Worm (Caenorhabditis elegans) whole organism, late embryonic: Measurements from ENCODE around the gene cha-1.

ENCODE experiments used
- C38D4.7 ChIP-seq: fragments of 200-800 bp; sonication (Bioruptor generic); optimal IDR thresholded peaks from 2 replicates; lab custom pipeline; 2018; ENCODE audit warnings: mild to moderate bottlenecking, missing genetic modification characterization, moderate library complexity, missing compliant biosample characterization
- K02D7.2 ChIP-seq: sonication (generic microtip); optimal IDR thresholded peaks from 2 replicates; lab custom pipeline; 2017; ENCODE audit warnings: mild to moderate bottlenecking, missing genetic modification characterization, missing compliant biosample characterization
- ahr-1 ChIP-seq: sonication (generic microtip); optimal IDR thresholded peaks from 2 replicates; lab custom pipeline; 2016; ENCODE audit warnings: missing genetic modification characterization, missing compliant biosample characterization
- ceh-14 ChIP-seq: sonication (generic microtip); optimal IDR thresholded peaks from 2 replicates; lab custom pipeline; 2016; ENCODE audit warnings: missing genotype, missing genetic modification characterization, missing compliant biosample characterization
- ceh-18 ChIP-seq: sonication (generic microtip); optimal IDR thresholded peaks from 2 replicates; lab custom pipeline; 2016; ENCODE audit warnings: missing genetic modification characterization, missing compliant biosample characterization
- ceh-19 ChIP-seq: fragments of 200-800 bp; sonication (Bioruptor generic); optimal IDR thresholded peaks from 2 replicates; lab custom pipeline; 2018; ENCODE audit warnings: mild to moderate bottlenecking, missing genetic modification characterization, missing compliant biosample characterization
- ceh-22 ChIP-seq: sonication (generic microtip); optimal IDR thresholded peaks from 2 replicates; lab custom pipeline; 2017; ENCODE audit warnings: missing biosample characterization, missing genetic modification characterization
- ceh-34 ChIP-seq: sonication (generic microtip); optimal IDR thresholded peaks from 2 replicates; lab custom pipeline; 2016; ENCODE audit warnings: mild to moderate bottlenecking, missing genetic modification characterization, missing compliant biosample characterization
- ceh-45 ChIP-seq: fragments of 200-800 bp; sonication (Bioruptor generic); IDR thresholded peaks from 2 replicates; pipeline ENCODE4 v1.3.6; 2022; ENCODE audit warnings: missing genetic modification reagents, missing genetic modification characterization, missing compliant biosample characterization
- ceh-48 ChIP-seq: sonication (generic microtip); optimal IDR thresholded peaks from 2 replicates; lab custom pipeline; 2016; ENCODE audit warnings: missing genetic modification characterization, inconsistent platforms, missing compliant biosample characterization
- ceh-9 ChIP-seq: sonication (generic microtip); optimal IDR thresholded peaks from 2 replicates; lab custom pipeline; 2016; ENCODE audit warnings: mild to moderate bottlenecking, missing genetic modification characterization, inconsistent platforms, missing compliant biosample characterization
- dmd-4 ChIP-seq: sonication (generic microtip); optimal IDR thresholded peaks from 2 replicates; lab custom pipeline; 2016; ENCODE audit warnings: borderline replicate concordance, missing genetic modification characterization, missing compliant biosample characterization
- elt-2 ChIP-seq: sonication (generic microtip); optimal IDR thresholded peaks from 2 replicates; lab custom pipeline; 2016; ENCODE audit warnings: missing genetic modification reagents, missing genetic modification characterization, missing compliant biosample characterization
- elt-4 ChIP-seq: sonication (generic microtip); optimal IDR thresholded peaks from 2 replicates; lab custom pipeline; 2016; ENCODE audit warnings: missing genetic modification characterization, missing compliant biosample characterization
- ets-4 ChIP-seq: sonication (generic microtip); optimal IDR thresholded peaks from 2 replicates; lab custom pipeline; 2016; ENCODE audit warnings: missing genetic modification characterization, missing compliant biosample characterization
- fax-1 ChIP-seq: sonication (generic microtip); optimal IDR thresholded peaks from 2 replicates; lab custom pipeline; 2016; ENCODE audit warnings: missing genotype, missing genetic modification characterization, missing compliant biosample characterization
- fkh-10 ChIP-seq: fragments of 150-350 bp; optimal IDR thresholded peaks from 2 replicates; lab custom pipeline; 2014; ENCODE audit warnings: missing biosample characterization, missing genetic modification reagents, missing genetic modification characterization
- fkh-6 ChIP-seq: sonication (generic microtip); optimal IDR thresholded peaks from 2 replicates; lab custom pipeline; 2016; ENCODE audit warnings: missing genetic modification characterization, missing compliant biosample characterization
- gmeb-2 ChIP-seq: sonication (generic microtip); optimal IDR thresholded peaks from 2 replicates; lab custom pipeline; 2016; ENCODE audit warnings: missing genetic modification characterization, inconsistent platforms, missing compliant biosample characterization
- hlh-13 ChIP-seq: fragments of 200-800 bp; sonication (Bioruptor generic); optimal IDR thresholded peaks from 2 replicates; lab custom pipeline; 2018; ENCODE audit warnings: mild to moderate bottlenecking, missing genetic modification characterization, missing compliant biosample characterization
- hlh-15 ChIP-seq: sonication (generic microtip); optimal IDR thresholded peaks from 2 replicates; lab custom pipeline; 2016; ENCODE audit warnings: missing genetic modification characterization, missing compliant biosample characterization
- hlh-30 ChIP-seq: sonication (generic microtip); optimal IDR thresholded peaks from 2 replicates; lab custom pipeline; 2017; ENCODE audit warnings: antibody characterized with exemption, missing genetic modification characterization, missing compliant biosample characterization; ENCODE audit not compliant: insufficient read depth
- lim-6 ChIP-seq: sonication (generic microtip); optimal IDR thresholded peaks from 2 replicates; lab custom pipeline; 2016; ENCODE audit warnings: missing genetic modification characterization, missing compliant biosample characterization
- madf-2 ChIP-seq: sonication (generic microtip); optimal IDR thresholded peaks from 2 replicates; lab custom pipeline; 2017; ENCODE audit warnings: missing genetic modification characterization, missing compliant biosample characterization
- npax-4 ChIP-seq: sonication (generic microtip); optimal IDR thresholded peaks from 2 replicates; lab custom pipeline; 2016; ENCODE audit warnings: missing genetic modification characterization, missing compliant biosample characterization
- pag-3 ChIP-seq: sonication (generic microtip); optimal IDR thresholded peaks from 2 replicates; lab custom pipeline; 2016; ENCODE audit warnings: missing compliant biosample characterization, missing genetic modification characterization, borderline replicate concordance
- pat-9 ChIP-seq: fragments of 200-800 bp; sonication (Bioruptor generic); optimal IDR thresholded peaks from 2 replicates; lab custom pipeline; 2018; ENCODE audit warnings: mild to moderate bottlenecking, missing genetic modification characterization, moderate library complexity, missing compliant biosample characterization
- pax-1 ChIP-seq: fragments of 150-350 bp; optimal IDR thresholded peaks from 2 replicates; lab custom pipeline; 2014; ENCODE audit warnings: missing biosample characterization, missing genetic modification characterization
- pha-2 ChIP-seq: sonication (generic microtip); optimal IDR thresholded peaks from 2 replicates; lab custom pipeline; 2017; ENCODE audit warnings: mild to moderate bottlenecking, missing genetic modification characterization, missing compliant biosample characterization
- pqm-1 ChIP-seq: sonication (generic microtip); optimal IDR thresholded peaks from 2 replicates; lab custom pipeline; 2016; ENCODE audit warnings: missing genetic modification characterization, missing compliant biosample characterization
- ref-2 ChIP-seq: sonication (generic microtip); optimal IDR thresholded peaks from 2 replicates; lab custom pipeline; 2016; ENCODE audit warnings: missing genetic modification characterization, missing compliant biosample characterization
- sdc-2 ChIP-seq: sonication (generic microtip); optimal IDR thresholded peaks from 2 replicates; lab custom pipeline; 2016; ENCODE audit warnings: missing genotype, missing genetic modification characterization, missing compliant biosample characterization
- sox-2 ChIP-seq: fragments of 200-800 bp; sonication (Bioruptor generic); IDR thresholded peaks from 2 replicates; pipeline ENCODE4 v1.3.6; 2022; ENCODE audit warnings: missing genetic modification reagents, missing genetic modification characterization, missing compliant biosample characterization
- syd-9 ChIP-seq: sonication (generic microtip); optimal IDR thresholded peaks from 2 replicates; lab custom pipeline; 2016; ENCODE audit warnings: mild to moderate bottlenecking, missing genetic modification characterization, moderate library complexity, missing compliant biosample characterization
- tbx-2 ChIP-seq: sonication (generic microtip); optimal IDR thresholded peaks from 2 replicates; lab custom pipeline; 2016; ENCODE audit warnings: missing genetic modification characterization, missing compliant biosample characterization
- ttx-3 ChIP-seq: sonication (generic microtip); optimal IDR thresholded peaks from 2 replicates; lab custom pipeline; 2016; ENCODE audit warnings: missing genetic modification reagents, missing genetic modification characterization, missing compliant biosample characterization
- unc-3 ChIP-seq, 2 experiments: fragments of 200-800 bp in 1 of 2; sonication (Bioruptor generic) in 1 of 2; sonication (generic microtip) in 1 of 2; conservative IDR thresholded peaks in 1 of 2; optimal IDR thresholded peaks in 1 of 2; 2 replicates each; pipeline versions ENCODE4 v1.3.6 to Lab custom; 2016 to 2022; ENCODE audit warnings: missing compliant biosample characterization in 2 of 2, missing genetic modification characterization in 2 of 2, missing genetic modification reagents in 1 of 2
- unc-42 ChIP-seq: sonication (generic microtip); optimal IDR thresholded peaks from 2 replicates; lab custom pipeline; 2016; ENCODE audit warnings: missing genotype, missing genetic modification characterization, missing compliant biosample characterization
- unc-86 ChIP-seq: sonication (generic microtip); optimal IDR thresholded peaks from 2 replicates; lab custom pipeline; 2016; ENCODE audit warnings: missing genetic modification characterization, missing compliant biosample characterization
- zip-5 ChIP-seq: sonication (generic microtip); optimal IDR thresholded peaks from 2 replicates; lab custom pipeline; 2016; ENCODE audit warnings: missing genetic modification characterization, missing compliant biosample characterization

The cha-1 gene

DNA sequence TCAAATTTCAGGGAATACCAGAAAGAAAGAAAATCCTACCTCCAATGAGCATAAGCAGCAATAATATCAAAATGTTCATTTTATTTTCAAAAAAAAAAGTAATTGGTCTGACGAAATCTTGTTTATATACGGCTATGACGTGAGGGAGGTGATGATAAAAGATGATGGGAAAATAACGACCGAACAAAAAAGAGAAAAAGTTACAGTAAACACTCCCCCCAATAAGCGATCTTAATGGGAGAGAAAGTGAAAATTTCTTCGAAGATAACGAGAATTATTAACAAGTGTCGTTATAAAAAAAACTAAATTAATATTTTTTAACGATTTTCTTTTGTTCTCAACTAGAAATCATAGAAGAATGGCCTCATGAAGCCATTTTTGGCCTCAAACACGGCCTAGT lies 24.5 kb downstream of the cha-1 start, which contains the start of gene Y37E11B.7:
Gene Y37E11B.7, minus strand, starts transcription at position 207 of the 400 bp plus-strand sequence.
- no peak for TF ChIP-seq elt-4 (tag; lab: Kevin White, UChicago)
- TF ChIP-seq sdc-2, result no peak
- no peak for TF ChIP-seq ceh-9
- TF ChIP-seq fkh-6, result no peak
- no peak for TF ChIP-seq ref-2
- no peak for TF ChIP-seq ceh-22 (tag; lab: Kevin White, UChicago)
- TF ChIP-seq unc-42 (tag; lab: Kevin White, UChicago), result no peak
- TF ChIP-seq ahr-1 (tag; lab: Kevin White, UChicago), result no peak
- no peak for TF ChIP-seq fax-1 (tag; lab: Kevin White, UChicago)
- TF ChIP-seq ceh-34 (tag; lab: Kevin White, UChicago), result no peak
- TF ChIP-seq hlh-15, result no peak
- TF ChIP-seq K02D7.2 (tag; lab: Kevin White, UChicago), result no peak
- TF ChIP-seq hlh-13 (GFP tag; lab: Kevin White, UChicago), result no peak
- TF ChIP-seq pqm-1 (tag; lab: Kevin White, UChicago), result no peak
- no peak for TF ChIP-seq fkh-10 (GFP tag; lab: Kevin White, UChicago)
- no peak for TF ChIP-seq ceh-48 (tag; lab: Kevin White, UChicago)
- no peak for TF ChIP-seq ttx-3 (tag; lab: Kevin White, UChicago)
- no peak for TF ChIP-seq syd-9
- no peak for TF ChIP-seq ceh-19 (GFP tag; lab: Kevin White, UChicago)
- no peak for TF ChIP-seq ceh-14

- TF ChIP-seq ets-4 (no peak), unc-42 (tag; lab: Kevin White, UChicago) (peak; percentile 43), ceh-34 (tag; lab: Kevin White, UChicago) (no peak), tbx-2 (tag; lab: Kevin White, UChicago) (no peak)
Observed at ce11 chrIV:3599126-3599525, 25.4 kb downstream of the cha-1 start, which contains the start of gene Y37E11B.6. TSS of gene Y37E11B.6 (minus strand) at chrIV:3599306.

DNA sequence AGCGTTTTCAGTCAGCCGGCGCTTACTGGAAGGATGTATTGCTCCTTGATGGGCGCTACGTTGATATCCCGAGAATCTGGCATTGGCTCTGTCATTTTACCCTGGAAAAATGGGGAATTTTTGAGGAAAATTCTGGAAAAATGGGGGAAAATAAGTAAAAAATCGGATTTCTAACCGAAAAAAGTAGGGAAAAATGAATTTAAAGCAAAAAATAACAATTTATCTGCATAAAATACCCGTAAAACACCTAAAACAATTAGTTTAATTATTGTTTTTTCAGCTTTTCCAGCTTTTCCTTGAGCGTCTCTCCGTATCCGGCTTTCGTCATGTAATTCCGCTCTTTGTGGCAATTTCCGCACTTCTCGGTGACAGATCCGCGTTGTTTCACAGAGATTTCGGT lies 26.0 kb downstream of the cha-1 start, which contains the start of gene Y37E11B.5:
Gene Y37E11B.5, minus strand, starts transcription at position 101 of the 400 bp plus-strand sequence.
- TF ChIP-seq zip-5 (tag; lab: Kevin White, UChicago) (no peak), unc-86 (tag; lab: Kevin White, UChicago) (no peak), ceh-18 (no peak), pqm-1 (tag; lab: Kevin White, UChicago) (no peak), pax-1 (tag; lab: Kevin White, UChicago) (no peak), unc-3 (GFP tag; conservative IDR thresholded peaks at IDR 0.05; lab: Robert Waterston, UW) (no peak), unc-3 (tag; optimal IDR thresholded peaks at IDR 0.05; lab: Kevin White, UChicago) (no peak), pat-9 (tag; lab: Kevin White, UChicago) (no peak), ets-4 (no peak), ceh-19 (GFP tag; lab: Kevin White, UChicago) (no peak), hlh-30 (no peak), npax-4 (tag; lab: Kevin White, UChicago) (no peak), ceh-34 (tag; lab: Kevin White, UChicago) (no peak)

- TF ChIP-seq C38D4.7 (GFP tag; lab: Kevin White, UChicago), result no peak
- TF ChIP-seq sox-2 (GFP tag; lab: Robert Waterston, UW), result no peak
- no peak for TF ChIP-seq madf-2 (tag; lab: Kevin White, UChicago)
- TF ChIP-seq ets-4, result no peak
- no peak for TF ChIP-seq ceh-18
- no peak for TF ChIP-seq ceh-45 (GFP tag; lab: Robert Waterston, UW)
- TF ChIP-seq ttx-3 (tag; lab: Kevin White, UChicago), result no peak
- no peak for TF ChIP-seq pag-3
- no peak for TF ChIP-seq fkh-10 (GFP tag; lab: Kevin White, UChicago)
- no peak for TF ChIP-seq syd-9
- no peak for TF ChIP-seq hlh-13 (GFP tag; lab: Kevin White, UChicago)
- TF ChIP-seq gmeb-2, result no peak
- TF ChIP-seq elt-2 (tag; lab: Kevin White, UChicago), result no peak
- no peak for TF ChIP-seq ceh-9
- no peak for TF ChIP-seq dmd-4 (tag; lab: Kevin White, UChicago)
- TF ChIP-seq lim-6, result no peak
- no peak for TF ChIP-seq pha-2 (tag; lab: Kevin White, UChicago)
- TF ChIP-seq sdc-2, result no peak
Observed at ce11 chrIV:3597356-3597755, 27.1 kb downstream of the cha-1 start.
